Worm (Caenorhabditis elegans) whole organism, mixed stage, embryonic: ENCODE results near the gene F21C10.10.

Source experiments
- hlh-1 ChIP-seq: fragments of 150-350 bp; optimal IDR thresholded peaks from 2 replicates; lab custom pipeline; 2014; ENCODE audit warnings: missing biosample characterization, missing genetic modification reagents, missing genetic modification characterization
- snpc-4 ChIP-seq: fragments of 150-350 bp; optimal IDR thresholded peaks from 2 replicates; lab custom pipeline; 2014; ENCODE audit warnings: missing biosample characterization, missing genetic modification characterization

ce11 chrV:9078815-9079525 lies 17.1 kb upstream of the F21C10.10 start:
- TF ChIP-seq hlh-1 (tag; lab: Kevin White, UChicago) (no peak), snpc-4 (tag; lab: Kevin White, UChicago) (no peak)
